Worm (Caenorhabditis elegans): ENCODE measurements around the gene C44H9.6.

DNA sequence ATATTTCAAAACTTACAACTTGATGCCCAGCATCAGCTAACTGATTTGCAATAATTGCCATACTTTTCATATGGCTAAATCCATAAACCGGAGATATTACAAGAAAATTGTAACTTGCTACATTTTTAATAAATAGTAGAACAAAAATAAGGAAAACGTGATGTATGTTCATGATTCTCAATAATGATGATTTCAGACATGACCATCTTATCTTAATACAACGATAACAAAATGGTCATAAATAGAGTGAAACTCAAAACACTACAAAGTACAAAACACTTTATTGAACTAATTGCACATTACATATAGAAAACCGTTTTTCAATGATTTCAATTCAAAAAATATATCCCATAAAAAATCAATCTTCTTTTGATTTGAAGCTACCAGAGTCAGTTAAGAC lies 52.4 kb downstream of the C44H9.6 start, which contains the start of gene ugt-5:
- TF ChIP-seq M03D4.4 (tag; optimal IDR thresholded peaks at IDR 0.05) (no peak), unc-62 (GFP tag; optimal IDR thresholded peaks at IDR 0.05) (no peak), elt-3 (tag; optimal IDR thresholded peaks at IDR 0.05) (no peak), lsy-2 (tag; optimal IDR thresholded peaks at IDR 0.05) (no peak), pha-4 (tag; optimal IDR thresholded peaks at IDR 0.05) (no peak), ztf-11 (tag; optimal IDR thresholded peaks at IDR 0.05) (no peak), lin-32 (GFP tag; optimal IDR thresholded peaks at IDR 0.05) (no peak), ceh-39 (tag; optimal IDR thresholded peaks at IDR 0.05) (no peak), unc-39 (tag; optimal IDR thresholded peaks at IDR 0.05) (no peak), nhr-237 (tag; optimal IDR thresholded peaks at IDR 0.05) (no peak), nhr-28 (tag; optimal IDR thresholded peaks at IDR 0.05) (no peak), mep-1 (tag; optimal IDR thresholded peaks at IDR 0.05) (no peak), ces-1 (GFP tag; optimal IDR thresholded peaks at IDR 0.05) (no peak), sem-2 (GFP tag; optimal IDR thresholded peaks at IDR 0.05) (no peak)

All from whole organism, mixed stage, embryonic.